Worm (Caenorhabditis elegans) whole organism, L2 larva: ENCODE data around the gene srd-8.

Experiments used
- C34F6.9 ChIP-seq: fragments of 150-350 bp; optimal IDR thresholded peaks from 2 replicates; lab custom pipeline; 2014; ENCODE audit warnings: missing biosample characterization, missing genetic modification characterization
- F13H6.1 ChIP-seq: sonication (generic microtip); optimal IDR thresholded peaks from 2 replicates; lab custom pipeline; 2016; ENCODE audit warnings: missing genetic modification characterization, missing compliant biosample characterization
- R02D3.7 ChIP-seq: fragments of 150-350 bp; optimal IDR thresholded peaks from 2 replicates; lab custom pipeline; 2014; ENCODE audit warnings: missing biosample characterization, missing genetic modification characterization
- Y55F3AM.14 ChIP-seq: fragments of 200-800 bp; sonication (Bioruptor generic); optimal IDR thresholded peaks from 2 replicates; lab custom pipeline; 2018; ENCODE audit warnings: mild to moderate bottlenecking, missing genetic modification characterization, missing compliant biosample characterization
- ZK546.5 ChIP-seq: sonication (generic microtip); optimal IDR thresholded peaks from 2 replicates; lab custom pipeline; 2017; ENCODE audit warnings: missing biosample characterization, missing genetic modification characterization
- alr-1 ChIP-seq: fragments of 150-350 bp; optimal IDR thresholded peaks from 2 replicates; lab custom pipeline; 2014; ENCODE audit warnings: missing biosample characterization, missing genetic modification characterization
- aly-2 ChIP-seq: fragments of 150-350 bp; optimal IDR thresholded peaks from 2 replicates; lab custom pipeline; 2014; ENCODE audit warnings: missing biosample characterization, missing genetic modification characterization
- ama-1 ChIP-seq: fragments of 150-350 bp; optimal IDR thresholded peaks from 2 replicates; lab custom pipeline; 2018; ENCODE audit warnings: inconsistent platforms
- blmp-1 ChIP-seq: sonication (generic microtip); optimal IDR thresholded peaks from 2 replicates; lab custom pipeline; 2017; ENCODE audit warnings: missing genetic modification characterization, mild to moderate bottlenecking, missing compliant biosample characterization, antibody characterized with exemption, moderate library complexity; ENCODE audit not compliant: insufficient read depth
- ceh-82 ChIP-seq: fragments of 150-350 bp; optimal IDR thresholded peaks from 2 replicates; lab custom pipeline; 2014; ENCODE audit warnings: missing biosample characterization, missing genetic modification characterization
- crh-2 ChIP-seq: sonication (generic microtip); optimal IDR thresholded peaks from 2 replicates; lab custom pipeline; 2017; ENCODE audit warnings: missing biosample characterization, missing genetic modification characterization
- dmd-4 ChIP-seq: sonication (generic microtip); optimal IDR thresholded peaks from 2 replicates; lab custom pipeline; 2017; ENCODE audit warnings: missing biosample characterization, missing genetic modification characterization
- egl-27 ChIP-seq: sonication (generic microtip); optimal IDR thresholded peaks from 3 replicates; lab custom pipeline; 2017; ENCODE audit warnings: missing biosample characterization, missing genetic modification reagents, missing genetic modification characterization
- elt-1 ChIP-seq: fragments of 150-350 bp; optimal IDR thresholded peaks from 2 replicates; lab custom pipeline; 2014; ENCODE audit warnings: missing biosample characterization, missing genetic modification characterization
- elt-3 ChIP-seq: sonication (generic microtip); optimal IDR thresholded peaks from 2 replicates; lab custom pipeline; 2017; ENCODE audit warnings: missing biosample characterization, missing genetic modification characterization
- fos-1 ChIP-seq: fragments of 150-350 bp; optimal IDR thresholded peaks from 2 replicates; lab custom pipeline; 2014; ENCODE audit warnings: missing biosample characterization, missing genetic modification characterization
- gmeb-1 ChIP-seq: fragments of 150-350 bp; optimal IDR thresholded peaks from 2 replicates; lab custom pipeline; 2014; ENCODE audit warnings: missing biosample characterization, missing genetic modification characterization
- lin-11 ChIP-seq: fragments of 150-350 bp; sonication (generic microtip); optimal IDR thresholded peaks from 2 replicates; lab custom pipeline; 2014; ENCODE audit warnings: missing biosample characterization, missing genetic modification characterization, inconsistent platforms, mixed read lengths
- lin-13 ChIP-seq: fragments of 150-350 bp; optimal IDR thresholded peaks from 2 replicates; lab custom pipeline; 2014; ENCODE audit warnings: missing biosample characterization, missing genetic modification reagents, missing genetic modification characterization
- lin-39 ChIP-seq: fragments of 150-350 bp; optimal IDR thresholded peaks from 2 replicates; lab custom pipeline; 2014; ENCODE audit warnings: missing biosample characterization, missing genetic modification reagents, missing genetic modification characterization
- lsy-2 ChIP-seq, 2 experiments: fragments of 150-350 bp in 1 of 2; sonication (generic microtip) in 1 of 2; optimal IDR thresholded peaks; 2 replicates each; lab custom pipeline; 2014 to 2017; ENCODE audit warnings: missing biosample characterization in 2 of 2, missing genetic modification characterization in 2 of 2
- mab-5 ChIP-seq: fragments of 150-350 bp; optimal IDR thresholded peaks from 2 replicates; lab custom pipeline; 2014; ENCODE audit warnings: missing biosample characterization, missing genetic modification characterization
- mbf-1 ChIP-seq: sonication (generic microtip); optimal IDR thresholded peaks from 2 replicates; lab custom pipeline; 2017; ENCODE audit warnings: missing biosample characterization, missing genetic modification characterization
- mdl-1 ChIP-seq, 2 experiments: fragments of 150-350 bp in 1 of 2; sonication (generic microtip) in 1 of 2; optimal IDR thresholded peaks; 2 replicates each; lab custom pipeline; 2017; ENCODE audit warnings: missing biosample characterization in 2 of 2, missing genetic modification characterization in 2 of 2
- nhr-10 ChIP-seq: sonication (generic microtip); optimal IDR thresholded peaks from 2 replicates; lab custom pipeline; 2017; ENCODE audit warnings: missing biosample characterization, missing genetic modification characterization
- nhr-11 ChIP-seq: fragments of 150-350 bp; optimal IDR thresholded peaks from 2 replicates; lab custom pipeline; 2014; ENCODE audit warnings: missing biosample characterization, missing genetic modification characterization
- nhr-12 ChIP-seq: fragments of 150-350 bp; optimal IDR thresholded peaks from 2 replicates; lab custom pipeline; 2014; ENCODE audit warnings: missing biosample characterization, missing genetic modification characterization
- nhr-129 ChIP-seq: fragments of 150-350 bp; optimal IDR thresholded peaks from 2 replicates; lab custom pipeline; 2014; ENCODE audit warnings: missing biosample characterization, missing genetic modification characterization
- nhr-21 ChIP-seq: fragments of 150-350 bp; optimal IDR thresholded peaks from 2 replicates; lab custom pipeline; 2014; ENCODE audit warnings: missing biosample characterization, missing genetic modification characterization
- nhr-23 ChIP-seq: fragments of 150-350 bp; optimal IDR thresholded peaks from 2 replicates; lab custom pipeline; 2014; ENCODE audit warnings: missing biosample characterization, missing genetic modification reagents, missing genetic modification characterization
- nhr-25 ChIP-seq: fragments of 150-350 bp; sonication (generic microtip); optimal IDR thresholded peaks from 3 replicates; lab custom pipeline; 2014; ENCODE audit warnings: missing biosample characterization, missing genetic modification characterization
- nhr-6 ChIP-seq: fragments of 150-350 bp; optimal IDR thresholded peaks from 2 replicates; lab custom pipeline; 2014; ENCODE audit warnings: missing biosample characterization, missing genetic modification characterization
- peb-1 ChIP-seq: fragments of 150-350 bp; optimal IDR thresholded peaks from 2 replicates; lab custom pipeline; 2014; ENCODE audit warnings: missing biosample characterization, missing genetic modification characterization
- sem-4 ChIP-seq: fragments of 150-350 bp; optimal IDR thresholded peaks from 2 replicates; lab custom pipeline; 2014; ENCODE audit warnings: missing biosample characterization, missing genetic modification reagents, missing genetic modification characterization
- skn-1 ChIP-seq: sonication (generic microtip); optimal IDR thresholded peaks from 2 replicates; lab custom pipeline; 2017; ENCODE audit warnings: missing biosample characterization, missing genetic modification characterization
- sma-3 ChIP-seq: sonication (generic microtip); optimal IDR thresholded peaks from 2 replicates; lab custom pipeline; 2016; ENCODE audit warnings: missing genetic modification reagents, missing genetic modification characterization, missing compliant biosample characterization
- sma-9 ChIP-seq, 2 experiments: fragments of 150-350 bp in 1 of 2; sonication (generic microtip) in 1 of 2; optimal IDR thresholded peaks; 2 replicates each; lab custom pipeline; 2014 to 2016; ENCODE audit warnings: missing genetic modification characterization in 2 of 2, mild to moderate bottlenecking in 1 of 2, missing biosample characterization in 1 of 2, missing compliant biosample characterization in 1 of 2, missing genetic modification reagents in 1 of 2, moderate library complexity in 1 of 2
- snpc-4 ChIP-seq: fragments of 150-350 bp; optimal IDR thresholded peaks from 2 replicates; lab custom pipeline; 2014; ENCODE audit warnings: missing biosample characterization, missing genetic modification characterization
- unc-39 ChIP-seq: fragments of 150-350 bp; optimal IDR thresholded peaks from 2 replicates; lab custom pipeline; 2014; ENCODE audit warnings: missing biosample characterization, missing genetic modification characterization
- unc-62 ChIP-seq: fragments of 150-350 bp; optimal IDR thresholded peaks from 2 replicates; lab custom pipeline; 2014; ENCODE audit warnings: missing biosample characterization, missing genetic modification reagents, missing genetic modification characterization
- ztf-1 ChIP-seq: fragments of 200-800 bp; sonication (Bioruptor generic); conservative IDR thresholded peaks from 2 replicates; pipeline ENCODE4 v1.3.6; 2022; ENCODE audit warnings: missing genetic modification characterization, missing compliant biosample characterization
- ztf-4 ChIP-seq: fragments of 150-350 bp; optimal IDR thresholded peaks from 2 replicates; lab custom pipeline; 2014; ENCODE audit warnings: missing biosample characterization, missing genetic modification characterization

The srd-8 gene

ce11 chrIV:5657126-5657666, 11.8 kb upstream of the srd-8 start (continued):
- TF ChIP-seq nhr-11 (tag; lab: Kevin White, UChicago) = no peak
- TF ChIP-seq sem-4 (tag; lab: Kevin White, UChicago) = peak; percentile 78
- peak; percentile 58 to 71 for TF ChIP-seq mdl-1 (tag; optimal IDR thresholded peaks at IDR 0.05; lab: Kevin White, UChicago)
- TF ChIP-seq nhr-6 (tag; lab: Kevin White, UChicago) = peak; percentile 83
- TF ChIP-seq egl-27 = peak; percentile 84
- no peak for TF ChIP-seq snpc-4 (tag; lab: Kevin White, UChicago)

ce11 chrIV:5655966-5656389, 10.6 kb upstream of the srd-8 start:
- TF ChIP-seq ztf-4 (tag; lab: Kevin White, UChicago) (peak; percentile 85), nhr-10 (tag; lab: Kevin White, UChicago) (no peak), F13H6.1 (tag; lab: Kevin White, UChicago) (peak; percentile 56), lin-13 (GFP tag; lab: Kevin White, UChicago) (peak; percentile 62), C34F6.9 (peak; percentile 73), nhr-6 (tag; lab: Kevin White, UChicago) (peak; percentile 77), alr-1 (no peak), nhr-21 (tag; lab: Kevin White, UChicago) (peak; percentile 72), elt-1 (tag; lab: Kevin White, UChicago) (no peak), lsy-2 (tag; optimal IDR thresholded peaks at IDR 0.05; lab: Kevin White, UChicago) (peak in 1 of 2 experiments; percentile 73), fos-1 (tag; lab: Kevin White, UChicago) (peak; percentile 61), blmp-1 (tag; lab: Kevin White, UChicago) (peak; percentile 53), lin-39 (no peak), aly-2 (tag; lab: Kevin White, UChicago) (no peak), egl-27 (peak; percentile 45), unc-39 (tag; lab: Kevin White, UChicago) (no peak), nhr-11 (tag; lab: Kevin White, UChicago) (no peak), Y55F3AM.14 (GFP tag; lab: Kevin White, UChicago) (no peak), gmeb-1 (tag; lab: Kevin White, UChicago) (peak; percentile 80), crh-2 (tag; lab: Kevin White, UChicago) (peak; percentile 77), sma-9 (GFP tag; optimal IDR thresholded peaks at IDR 0.05; lab: Kevin White, UChicago) (peak; percentile 91), sma-9 (tag; optimal IDR thresholded peaks at IDR 0.05; lab: Kevin White, UChicago) (no peak), elt-3 (tag; lab: Kevin White, UChicago) (no peak), R02D3.7 (tag; lab: Kevin White, UChicago) (no peak), nhr-25 (tag; lab: Kevin White, UChicago) (peak; percentile 91), unc-62 (no peak), sma-3 (GFP tag; lab: Kevin White, UChicago) (peak; percentile 69), sem-4 (tag; lab: Kevin White, UChicago) (peak; percentile 41), mbf-1 (tag; lab: Kevin White, UChicago) (no peak), nhr-23 (tag; lab: Kevin White, UChicago) (no peak), ztf-1 (GFP tag; lab: Robert Waterston, UW) (no peak), peb-1 (tag; lab: Kevin White, UChicago) (no peak), lin-11 (tag; lab: Kevin White, UChicago) (no peak), skn-1 (tag; lab: Kevin White, UChicago) (peak; percentile 92), nhr-12 (tag; lab: Kevin White, UChicago) (no peak), nhr-129 (tag; lab: Kevin White, UChicago) (peak; percentile 82)

- TF ChIP-seq crh-2 (tag; lab: Kevin White, UChicago) (no peak), C34F6.9 (no peak), Y55F3AM.14 (GFP tag; lab: Kevin White, UChicago) (no peak), nhr-23 (tag; lab: Kevin White, UChicago) (no peak), ztf-1 (GFP tag; lab: Robert Waterston, UW) (no peak), sem-4 (tag; lab: Kevin White, UChicago) (no peak), dmd-4 (tag; lab: Kevin White, UChicago) (no peak), alr-1 (no peak), ZK546.5 (tag; lab: Kevin White, UChicago) (no peak), peb-1 (tag; lab: Kevin White, UChicago) (no peak), ama-1 (lab: Kevin White, UChicago) (no peak), mab-5 (tag; lab: Kevin White, UChicago) (no peak), ceh-82 (tag; lab: Kevin White, UChicago) (no peak)
- TF ChIP-seq, all 48 proteins: peak for 0
Measured at ce11 chrIV:5654693-5655092, 9.3 kb upstream of the srd-8 start.
